Fruit fly (Drosophila melanogaster): ENCODE measurements around the gene Cyp28d2.

dm6 chr2L:5214981-5215380 lies 7.9 kb downstream of the Cyp28d2 start, which contains the start of gene CG7742:
- TF ChIP-seq insv (optimal IDR thresholded peaks at IDR 0.05) (no peak), h (optimal IDR thresholded peaks at IDR 0.05) (no peak), psq (optimal IDR thresholded peaks at IDR 0.05) (no peak)
